Fruit fly (Drosophila melanogaster): ENCODE measurements around the gene heca.

Gene heca

dm6 chr3R:30283037-30283590 is 5.4 kb downstream of the heca start:
- TF ChIP-seq Sin3A (optimal IDR thresholded peaks at IDR 0.05) (no peak), ttk (optimal IDR thresholded peaks at IDR 0.05) (no peak), insv (optimal IDR thresholded peaks at IDR 0.05) (no peak), h (optimal IDR thresholded peaks at IDR 0.05) (no peak), Myc (optimal IDR thresholded peaks at IDR 0.05) (no peak), psq (optimal IDR thresholded peaks at IDR 0.05) (no peak)

dm6 chr3R:30283940-30284339 is 6.2 kb downstream of the heca start:
- no peak for TF ChIP-seq insv (optimal IDR thresholded peaks at IDR 0.05)
- TF ChIP-seq Myc (optimal IDR thresholded peaks at IDR 0.05) = no peak
- no peak for TF ChIP-seq h (optimal IDR thresholded peaks at IDR 0.05)
- TF ChIP-seq ttk (optimal IDR thresholded peaks at IDR 0.05) = no peak
- no peak for TF ChIP-seq Sin3A (optimal IDR thresholded peaks at IDR 0.05)
- TF ChIP-seq psq (optimal IDR thresholded peaks at IDR 0.05) = no peak

- TF ChIP-seq Sin3A (optimal IDR thresholded peaks at IDR 0.05) (no peak), psq (optimal IDR thresholded peaks at IDR 0.05) (no peak), Myc (optimal IDR thresholded peaks at IDR 0.05) (no peak), h (optimal IDR thresholded peaks at IDR 0.05) (no peak), insv (optimal IDR thresholded peaks at IDR 0.05) (no peak), ttk (optimal IDR thresholded peaks at IDR 0.05) (no peak)
These were observed 6.8 kb downstream of the heca start for dm6 chr3R:30284573-30284972.

- TF ChIP-seq ttk (optimal IDR thresholded peaks at IDR 0.05) (no peak), insv (optimal IDR thresholded peaks at IDR 0.05) (no peak), psq (optimal IDR thresholded peaks at IDR 0.05) (no peak), h (optimal IDR thresholded peaks at IDR 0.05) (no peak), Sin3A (optimal IDR thresholded peaks at IDR 0.05) (no peak), Myc (optimal IDR thresholded peaks at IDR 0.05) (no peak)
These were observed 7.4 kb downstream of the heca start for dm6 chr3R:30284989-30285670.

- no peak for TF ChIP-seq insv (optimal IDR thresholded peaks at IDR 0.05)
- no peak for TF ChIP-seq h (optimal IDR thresholded peaks at IDR 0.05)
- TF ChIP-seq ttk (optimal IDR thresholded peaks at IDR 0.05) = no peak
- TF ChIP-seq psq (optimal IDR thresholded peaks at IDR 0.05) = no peak
- TF ChIP-seq Myc (optimal IDR thresholded peaks at IDR 0.05) = no peak
- no peak for TF ChIP-seq Sin3A (optimal IDR thresholded peaks at IDR 0.05)
These were observed 8.6 kb downstream of the heca start for dm6 chr3R:30286347-30286746.

- TF ChIP-seq psq (optimal IDR thresholded peaks at IDR 0.05) (no peak), h (optimal IDR thresholded peaks at IDR 0.05) (no peak), insv (optimal IDR thresholded peaks at IDR 0.05) (no peak), Myc (optimal IDR thresholded peaks at IDR 0.05) (no peak), ttk (optimal IDR thresholded peaks at IDR 0.05) (no peak), Sin3A (optimal IDR thresholded peaks at IDR 0.05) (no peak)
These were observed 9.7 kb downstream of the heca start for dm6 chr3R:30287389-30287788.

- TF ChIP-seq h (optimal IDR thresholded peaks at IDR 0.05) (no peak), ttk (optimal IDR thresholded peaks at IDR 0.05) (no peak)
These were observed 10.8 kb downstream of the heca start for dm6 chr3R:30288362-30289055.

- no peak for TF ChIP-seq psq (optimal IDR thresholded peaks at IDR 0.05)
- TF ChIP-seq h (optimal IDR thresholded peaks at IDR 0.05) = no peak
- no peak for TF ChIP-seq insv (optimal IDR thresholded peaks at IDR 0.05)
- TF ChIP-seq Sin3A (optimal IDR thresholded peaks at IDR 0.05) = no peak
- TF ChIP-seq ttk (optimal IDR thresholded peaks at IDR 0.05) = no peak
- TF ChIP-seq Myc (optimal IDR thresholded peaks at IDR 0.05) = no peak
These were observed 11.5 kb downstream of the heca start for dm6 chr3R:30289056-30289734.

- TF ChIP-seq ttk (optimal IDR thresholded peaks at IDR 0.05) (no peak), h (optimal IDR thresholded peaks at IDR 0.05) (no peak), psq (optimal IDR thresholded peaks at IDR 0.05) (no peak), insv (optimal IDR thresholded peaks at IDR 0.05) (no peak), Sin3A (optimal IDR thresholded peaks at IDR 0.05) (no peak), Myc (optimal IDR thresholded peaks at IDR 0.05) (no peak)
These were observed 15.9 kb downstream of the heca start for dm6 chr3R:30293478-30294122.

- TF ChIP-seq ttk (optimal IDR thresholded peaks at IDR 0.05) (no peak), insv (optimal IDR thresholded peaks at IDR 0.05) (no peak), psq (optimal IDR thresholded peaks at IDR 0.05) (no peak), h (optimal IDR thresholded peaks at IDR 0.05) (no peak), Sin3A (optimal IDR thresholded peaks at IDR 0.05) (no peak), Myc (optimal IDR thresholded peaks at IDR 0.05) (no peak)
These were observed 16.9 kb downstream of the heca start for dm6 chr3R:30294603-30295002.

dm6 chr3R:30295022-30295421 is 17.3 kb downstream of the heca start:
- TF ChIP-seq psq (optimal IDR thresholded peaks at IDR 0.05) (no peak), ttk (optimal IDR thresholded peaks at IDR 0.05) (no peak), h (optimal IDR thresholded peaks at IDR 0.05) (no peak), Myc (optimal IDR thresholded peaks at IDR 0.05) (no peak), insv (optimal IDR thresholded peaks at IDR 0.05) (no peak), Sin3A (optimal IDR thresholded peaks at IDR 0.05) (no peak)

dm6 chr3R:30296035-30296434 is 18.3 kb downstream of the heca start:
- no peak for TF ChIP-seq Sin3A (optimal IDR thresholded peaks at IDR 0.05)
- no peak for TF ChIP-seq insv (optimal IDR thresholded peaks at IDR 0.05)
- no peak for TF ChIP-seq h (optimal IDR thresholded peaks at IDR 0.05)
- no peak for TF ChIP-seq Myc (optimal IDR thresholded peaks at IDR 0.05)

All from Kc167 (cell line).